Worm (Caenorhabditis elegans): ENCODE measurements around the gene F02E11.3.

DNA sequence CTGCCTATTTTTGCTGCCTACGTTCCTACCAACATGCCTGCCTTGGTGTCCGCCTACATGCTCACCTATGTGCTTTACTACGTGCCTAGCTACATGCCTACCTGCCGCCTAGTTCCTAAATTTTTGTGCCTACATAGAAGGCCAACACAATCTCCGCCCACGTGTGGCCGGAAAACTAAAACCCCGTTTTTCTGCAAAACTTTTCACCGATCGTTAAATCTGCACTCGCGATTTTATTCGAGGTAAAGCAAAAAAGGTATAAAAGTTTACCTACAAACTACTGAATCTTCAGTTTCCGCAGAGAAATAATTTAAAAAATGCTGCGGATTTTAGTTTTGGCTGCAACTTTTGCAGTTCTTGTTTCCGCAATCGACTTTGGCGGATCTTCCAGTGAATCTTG is 25.4 kb downstream of the F02E11.3 start, which contains the start of gene clec-124:
- no peak for TF ChIP-seq blmp-1 (tag; optimal IDR thresholded peaks at IDR 0.05; ENCODE audit: insufficient read depth)
- TF ChIP-seq ztf-4 (tag; optimal IDR thresholded peaks at IDR 0.05) = no peak
- TF ChIP-seq nhr-11 (tag; optimal IDR thresholded peaks at IDR 0.05) = no peak
- TF ChIP-seq unc-39 (tag; optimal IDR thresholded peaks at IDR 0.05) = no peak
- no peak for TF ChIP-seq snpc-4 (tag; optimal IDR thresholded peaks at IDR 0.05)
